Fruit fly (Drosophila melanogaster) whole organism, embryonic: ENCODE data around the gene aos.
A peak's percentile ranks its signal among the peaks of the same experiment; 100 is the strongest.

Experiments
- ATbp ChIP-seq: fragments of 200-800 bp; sonication (Bioruptor generic); optimal IDR thresholded peaks from 2 replicates; lab custom pipeline; 2017; ENCODE audit warnings: missing biosample characterization, mild to moderate bottlenecking, missing genetic modification characterization, missing genetic modification reagents
- Aef1 ChIP-seq: fragments of 200-800 bp; sonication (Bioruptor generic); IDR thresholded peaks from 3 replicates; pipeline ENCODE4 v1.3.6; 2022; ENCODE audit warnings: missing biosample characterization, missing genetic modification characterization
- Atf3 ChIP-seq: fragments of 200-800 bp; sonication (Bioruptor generic); optimal IDR thresholded peaks from 3 replicates; lab custom pipeline; 2016; ENCODE audit warnings: missing biosample characterization, missing genetic modification characterization
- CG10209 ChIP-seq: fragments of 200-800 bp; sonication (Bioruptor generic); optimal IDR thresholded peaks from 3 replicates; lab custom pipeline; 2017; ENCODE audit warnings: missing biosample characterization, mild to moderate bottlenecking, missing genetic modification characterization, missing genetic modification reagents
- CG10274 ChIP-seq: fragments of 200-800 bp; sonication (Bioruptor generic); optimal IDR thresholded peaks from 3 replicates; lab custom pipeline; 2017; ENCODE audit warnings: missing biosample characterization, mild to moderate bottlenecking, missing genetic modification characterization
- CG12071 ChIP-seq: fragments of 200-800 bp; sonication (Bioruptor generic); optimal IDR thresholded peaks from 3 replicates; lab custom pipeline; 2018; ENCODE audit warnings: missing biosample characterization, mild to moderate bottlenecking, missing genetic modification characterization
- CG12769 ChIP-seq: fragments of 200-800 bp; sonication (Bioruptor generic); optimal IDR thresholded peaks from 2 replicates; lab custom pipeline; 2019; ENCODE audit warnings: missing biosample characterization, mild to moderate bottlenecking, missing genetic modification characterization, moderate library complexity
- CG13123 ChIP-seq: fragments of 200-800 bp; sonication (Bioruptor generic); optimal IDR thresholded peaks from 2 replicates; lab custom pipeline; 2016; ENCODE audit warnings: missing biosample characterization, missing genetic modification characterization
- CG13624 ChIP-seq: fragments of 200-800 bp; sonication (Bioruptor generic); optimal IDR thresholded peaks from 2 replicates; lab custom pipeline; 2016; ENCODE audit warnings: missing biosample characterization, missing genetic modification characterization
- CG15479 ChIP-seq: fragments of 200-800 bp; sonication (Bioruptor generic); optimal IDR thresholded peaks from 3 replicates; lab custom pipeline; 2019; ENCODE audit warnings: missing biosample characterization, mild to moderate bottlenecking, missing genetic modification characterization, moderate library complexity
- CG32532 ChIP-seq: fragments of 200-800 bp; sonication (Bioruptor generic); IDR thresholded peaks from 2 replicates; pipeline ENCODE4 v1.3.6; 2022; ENCODE audit warnings: missing biosample characterization, missing genetic modification characterization
- CG32767 ChIP-seq: fragments of 200-800 bp; sonication (Bioruptor generic); IDR thresholded peaks from 2 replicates; pipeline ENCODE4 v1.3.6; 2022; ENCODE audit warnings: missing biosample characterization, missing genetic modification characterization
- CG3281 ChIP-seq: fragments of 200-800 bp; sonication (Bioruptor generic); optimal IDR thresholded peaks from 3 replicates; lab custom pipeline; 2017; ENCODE audit warnings: missing biosample characterization, mild to moderate bottlenecking, missing genetic modification characterization
- CG34376 ChIP-seq: fragments of 200-800 bp; sonication (Bioruptor generic); optimal IDR thresholded peaks from 2 replicates; lab custom pipeline; 2018; ENCODE audit warnings: missing biosample characterization, mild to moderate bottlenecking, missing genetic modification characterization
- CG4328 ChIP-seq: fragments of 200-800 bp; sonication (Bioruptor generic); optimal IDR thresholded peaks from 3 replicates; lab custom pipeline; 2017; ENCODE audit warnings: missing biosample characterization, missing genetic modification reagents, missing genetic modification characterization
- CG4707 ChIP-seq: fragments of 200-800 bp; sonication (Bioruptor generic); optimal IDR thresholded peaks from 2 replicates; lab custom pipeline; 2018; ENCODE audit warnings: missing biosample characterization, mild to moderate bottlenecking, missing genetic modification characterization, moderate library complexity
- CG6689 ChIP-seq: fragments of 200-800 bp; sonication (Bioruptor generic); IDR thresholded peaks from 2 replicates; pipeline ENCODE4 v1.3.6; 2022; ENCODE audit warnings: missing biosample characterization, missing genetic modification characterization
- CG8281 ChIP-seq: fragments of 200-800 bp; sonication (Bioruptor generic); optimal IDR thresholded peaks from 2 replicates; lab custom pipeline; 2018; ENCODE audit warnings: missing biosample characterization, mild to moderate bottlenecking, missing genetic modification characterization, moderate library complexity
- CG9215 ChIP-seq: fragments of 200-800 bp; sonication (Bioruptor generic); IDR thresholded peaks from 2 replicates; pipeline ENCODE4 v1.3.6; 2022; ENCODE audit warnings: missing biosample characterization, missing genetic modification characterization
- Fer3 ChIP-seq: fragments of 200-800 bp; sonication (Bioruptor generic); optimal IDR thresholded peaks from 2 replicates; lab custom pipeline; 2018; ENCODE audit warnings: missing biosample characterization, mild to moderate bottlenecking, missing genetic modification characterization, moderate library complexity
- H2.0 ChIP-seq: fragments of 200-800 bp; sonication (Bioruptor generic); IDR thresholded peaks from 2 replicates; pipeline ENCODE4 v1.3.6; 2022; ENCODE audit warnings: missing biosample characterization, missing genetic modification characterization
- HHEX ChIP-seq: fragments of 200-800 bp; sonication (Bioruptor generic); optimal IDR thresholded peaks from 3 replicates; lab custom pipeline; 2017; ENCODE audit warnings: missing biosample characterization, mild to moderate bottlenecking, missing genetic modification characterization, missing genetic modification reagents
- MBD-R2 ChIP-seq: fragments of 200-800 bp; sonication (Bioruptor generic); IDR thresholded peaks from 2 replicates; pipeline ENCODE4 v1.3.6; 2022; ENCODE audit warnings: missing biosample characterization, missing genetic modification characterization
- Meics ChIP-seq: fragments of 200-800 bp; sonication (Bioruptor generic); optimal IDR thresholded peaks from 2 replicates; lab custom pipeline; 2017; ENCODE audit warnings: missing biosample characterization, mild to moderate bottlenecking, missing genetic modification characterization
- PHDP ChIP-seq: fragments of 200-800 bp; sonication (Bioruptor generic); optimal IDR thresholded peaks from 3 replicates; lab custom pipeline; 2018; ENCODE audit warnings: missing biosample characterization, mild to moderate bottlenecking, missing genetic modification characterization, moderate library complexity
- Pdp1 ChIP-seq, 2 experiments: fragments of 200-800 bp; sonication (Bioruptor generic); optimal IDR thresholded peaks; 3 replicates each; lab custom pipeline; 2016; ENCODE audit warnings: missing biosample characterization in 2 of 2, missing genetic modification characterization in 2 of 2, mild to moderate bottlenecking in 1 of 2, moderate library complexity in 1 of 2
- ab ChIP-seq: fragments of 200-800 bp; sonication (Bioruptor generic); optimal IDR thresholded peaks from 2 replicates; lab custom pipeline; 2016; ENCODE audit warnings: missing biosample characterization, missing genetic modification characterization
- bowl ChIP-seq: fragments of 200-800 bp; sonication (Bioruptor generic); IDR thresholded peaks from 2 replicates; pipeline ENCODE4 v1.3.6; 2022; ENCODE audit warnings: missing biosample characterization, missing genetic modification characterization
- chif ChIP-seq, 2 experiments: fragments of 200-800 bp; sonication (Bioruptor generic); optimal IDR thresholded peaks; 3 replicates each; lab custom pipeline; 2016; ENCODE audit warnings: missing biosample characterization in 2 of 2, missing genetic modification characterization in 2 of 2
- cwo ChIP-seq: fragments of 200-800 bp; sonication (Bioruptor generic); optimal IDR thresholded peaks from 3 replicates; lab custom pipeline; 2017; ENCODE audit warnings: missing biosample characterization, missing genetic modification characterization, mild to moderate bottlenecking, moderate library complexity, missing genetic modification reagents
- dpn ChIP-seq, 2 experiments: fragments of 200-800 bp; sonication (Bioruptor generic); optimal IDR thresholded peaks; 3 replicates each; lab custom pipeline; 2016; ENCODE audit warnings: missing biosample characterization in 2 of 2, missing genetic modification characterization in 2 of 2
- ems ChIP-seq: fragments of 200-800 bp; sonication (Bioruptor generic); optimal IDR thresholded peaks from 3 replicates; lab custom pipeline; 2016; ENCODE audit warnings: missing biosample characterization, missing genetic modification characterization
- eve ChIP-seq, 2 experiments: fragments of >200 bp; optimal IDR thresholded peaks; 2 replicates each; lab custom pipeline; 2017; ENCODE audit warnings: missing biosample characterization in 2 of 2, missing genetic modification characterization in 2 of 2
- gem ChIP-seq: fragments of 200-800 bp; sonication (Bioruptor generic); optimal IDR thresholded peaks from 2 replicates; lab custom pipeline; 2019; ENCODE audit warnings: missing biosample characterization, mild to moderate bottlenecking, missing genetic modification characterization, moderate library complexity
- hth ChIP-seq: fragments of >200 bp; optimal IDR thresholded peaks from 2 replicates; lab custom pipeline; 2017; ENCODE audit warnings: inconsistent platforms
- jigr1 ChIP-seq: fragments of 200-800 bp; sonication (Bioruptor generic); IDR thresholded peaks from 3 replicates; pipeline ENCODE4 v1.3.6; 2022; ENCODE audit warnings: missing biosample characterization, missing genetic modification characterization
- lbe ChIP-seq: fragments of 200-800 bp; sonication (Bioruptor generic); optimal IDR thresholded peaks from 2 replicates; lab custom pipeline; 2016; ENCODE audit warnings: missing biosample characterization, mild to moderate bottlenecking, missing genetic modification characterization
- mam ChIP-seq: fragments of 200-800 bp; sonication (Bioruptor generic); optimal IDR thresholded peaks from 3 replicates; lab custom pipeline; 2016; ENCODE audit warnings: missing biosample characterization, missing genetic modification characterization
- mirr ChIP-seq: fragments of 200-800 bp; sonication (Bioruptor generic); optimal IDR thresholded peaks from 3 replicates; lab custom pipeline; 2018; ENCODE audit warnings: missing biosample characterization, mild to moderate bottlenecking, missing genetic modification characterization
- peb ChIP-seq: fragments of 200-800 bp; sonication (Bioruptor generic); IDR thresholded peaks from 2 replicates; pipeline ENCODE4 v1.3.6; 2022; ENCODE audit warnings: missing biosample characterization, missing genetic modification characterization
- pho ChIP-seq: fragments of 200-800 bp; sonication (Bioruptor generic); optimal IDR thresholded peaks from 2 replicates; lab custom pipeline; 2016; ENCODE audit warnings: missing biosample characterization, missing genetic modification characterization
- psq ChIP-seq: fragments of 200-800 bp; sonication (Bioruptor generic); optimal IDR thresholded peaks from 2 replicates; lab custom pipeline; 2017; ENCODE audit warnings: missing biosample characterization, missing genetic modification characterization
- ranshi ChIP-seq: fragments of 200-800 bp; sonication (Bioruptor generic); IDR thresholded peaks from 2 replicates; pipeline ENCODE4 v1.3.6; 2022; ENCODE audit warnings: missing biosample characterization, missing genetic modification characterization
- sens-2 ChIP-seq: fragments of 200-800 bp; sonication (Bioruptor generic); IDR thresholded peaks from 2 replicates; pipeline ENCODE4 v1.3.6; 2022; ENCODE audit warnings: missing biosample characterization, missing genetic modification characterization
- yki ChIP-seq: fragments of >200 bp; optimal IDR thresholded peaks from 3 replicates; lab custom pipeline; 2018

Gene aos

DNA sequence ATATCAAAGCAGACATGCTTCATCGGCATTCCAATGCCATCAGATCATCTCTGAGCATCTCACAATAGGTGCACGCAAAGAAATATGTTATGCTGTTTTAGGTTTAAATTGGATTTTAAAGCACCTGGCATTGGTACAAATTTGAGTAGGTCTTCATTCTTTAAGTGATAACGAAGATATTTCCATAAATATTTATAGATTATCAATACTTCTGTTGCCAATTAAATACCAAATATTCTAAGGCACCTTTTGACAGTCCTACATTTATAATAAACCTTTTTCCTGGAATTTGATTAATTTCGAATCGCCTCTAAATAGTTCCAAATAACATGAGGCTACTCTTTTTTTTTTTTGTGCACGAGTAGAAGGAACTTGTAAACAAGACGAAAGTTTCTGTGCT, 9.3 kb downstream of the aos start (continued):
- TF ChIP-seq dpn (GFP tag; optimal IDR thresholded peaks at IDR 0.05; lab: Kevin White, UChicago) (peak in 1 of 2 experiments; percentile 6), CG13123 (GFP tag; lab: Kevin White, UChicago) (no peak), CG32767 (GFP tag; lab: Robert Waterston, UW) (no peak), pho (no peak), sens-2 (GFP tag; lab: Robert Waterston, UW) (no peak), CG4328 (GFP tag; lab: Kevin White, UChicago) (no peak), CG3281 (no peak), ems (no peak), ab (GFP tag; lab: Kevin White, UChicago) (no peak), CG8281 (tag; lab: Kevin White, UChicago) (no peak), CG12071 (GFP tag; lab: Kevin White, UChicago) (no peak), gem (tag; lab: Kevin White, UChicago) (peak; percentile 67), CG34376 (GFP tag; lab: Kevin White, UChicago) (no peak), Aef1 (GFP tag; lab: Robert Waterston, UW) (no peak), lbe (no peak), H2.0 (GFP tag; lab: Robert Waterston, UW) (no peak), psq (GFP tag; lab: Kevin White, UChicago) (no peak), ranshi (GFP tag; lab: Robert Waterston, UW) (no peak), CG13624 (GFP tag; lab: Kevin White, UChicago) (no peak), hth (lab: Kevin White, UChicago) (no peak), yki (lab: Kevin White, UChicago) (no peak), HHEX (GFP tag; lab: Kevin White, UChicago) (no peak), CG12769 (tag; lab: Kevin White, UChicago) (no peak), eve (GFP tag; optimal IDR thresholded peaks at IDR 0.05; lab: Kevin White, UChicago) (peak in 1 of 2 experiments; percentile 49), chif (GFP tag; optimal IDR thresholded peaks at IDR 0.05; lab: Kevin White, UChicago) (no peak), CG4707 (GFP tag; lab: Kevin White, UChicago) (no peak), Pdp1 (GFP tag; optimal IDR thresholded peaks at IDR 0.05; lab: Kevin White, UChicago) (no peak), CG10274 (GFP tag; lab: Kevin White, UChicago) (no peak), CG6689 (GFP tag; lab: Robert Waterston, UW) (no peak), CG9215 (GFP tag; lab: Robert Waterston, UW) (no peak), PHDP (tag; lab: Kevin White, UChicago) (peak; percentile 30), ATbp (peak; percentile 29), bowl (GFP tag; lab: Robert Waterston, UW) (no peak), mirr (no peak), jigr1 (no peak), cwo (GFP tag; lab: Kevin White, UChicago) (no peak), Fer3 (tag; lab: Kevin White, UChicago) (no peak), CG15479 (GFP tag; lab: Kevin White, UChicago) (no peak), mam (no peak), peb (GFP tag; lab: Robert Waterston, UW) (no peak), MBD-R2 (no peak), Meics (no peak), CG10209 (peak; percentile 17), CG32532 (GFP tag; lab: Robert Waterston, UW) (no peak), Atf3 (GFP tag; lab: Kevin White, UChicago) (no peak)
- TF ChIP-seq, all 482 proteins: peak for 58
